Worm (Caenorhabditis elegans): ENCODE data around the gene sdf-9.

DNA sequence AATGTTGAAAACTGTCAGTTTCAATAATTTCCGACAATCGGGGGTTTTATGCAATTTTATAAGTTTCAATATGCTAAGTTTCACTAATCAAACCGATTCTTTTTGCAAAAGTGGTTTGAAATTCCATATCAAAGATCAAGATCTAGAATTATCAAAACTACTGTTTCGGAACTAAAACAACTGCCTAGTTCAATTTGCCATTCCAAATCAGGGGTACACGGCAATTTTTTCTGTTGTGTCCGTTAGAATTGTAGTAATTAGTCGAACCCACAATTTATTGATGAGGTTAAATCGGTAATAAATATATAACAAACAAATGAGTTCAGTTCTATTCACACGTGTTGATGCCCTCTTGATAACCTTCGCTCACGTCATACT, 12.2 kb upstream of the sdf-9 start:
- TF ChIP-seq ama-1 (optimal IDR thresholded peaks at IDR 0.05): no peak
- no peak for TF ChIP-seq flt-1 (GFP tag; IDR thresholded peaks at IDR 0.05)
- no peak for TF ChIP-seq F13C5.2 (tag; optimal IDR thresholded peaks at IDR 0.05)
- TF ChIP-seq sea-1 (GFP tag; conservative IDR thresholded peaks at IDR 0.05): no peak
- no peak for TF ChIP-seq ets-7 (tag; optimal IDR thresholded peaks at IDR 0.05)
- no peak for TF ChIP-seq tbx-37 (GFP tag; conservative IDR thresholded peaks at IDR 0.05)
- TF ChIP-seq ceh-13 (GFP tag; optimal IDR thresholded peaks at IDR 0.05): no peak
- TF ChIP-seq ceh-36 (tag; optimal IDR thresholded peaks at IDR 0.05): no peak
- no peak for TF ChIP-seq aly-1 (tag; optimal IDR thresholded peaks at IDR 0.05)

Measured in whole organism, early embryonic.